Fruit fly (Drosophila melanogaster): Measurements from ENCODE around the gene Sur-8.

The Sur-8 gene

dm6 chr3R:17401289-17401752 lies 994 bp downstream of the Sur-8 start:
- TF ChIP-seq pan (optimal IDR thresholded peaks at IDR 0.05) (no peak), psq (optimal IDR thresholded peaks at IDR 0.05) (no peak), EcR (GFP tag; optimal IDR thresholded peaks at IDR 0.05) (no peak)

DNA sequence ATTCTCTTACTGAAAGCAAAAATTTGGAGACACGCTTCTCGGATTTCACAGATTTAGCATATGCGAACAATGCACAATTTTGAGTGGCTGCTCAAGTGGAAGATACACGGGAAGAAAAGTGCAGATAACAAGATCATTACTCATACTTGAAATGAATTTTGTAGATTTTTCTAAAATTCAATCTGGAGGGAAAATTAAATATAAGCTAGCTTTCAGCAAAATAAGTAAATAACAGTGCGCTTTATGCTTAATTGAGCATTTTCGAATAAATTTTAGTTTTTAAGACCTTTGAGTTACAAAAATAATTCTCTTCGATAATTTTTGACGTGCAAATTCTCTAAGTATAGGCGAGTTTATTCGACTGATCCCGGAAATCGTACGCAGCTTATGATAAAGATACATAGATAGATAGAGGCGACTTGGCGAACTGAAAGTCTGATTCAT lies 1.6 kb downstream of the Sur-8 start:
- TF ChIP-seq psq (optimal IDR thresholded peaks at IDR 0.05) (no peak), usp (GFP tag; optimal IDR thresholded peaks at IDR 0.05) (no peak), EcR (GFP tag; optimal IDR thresholded peaks at IDR 0.05) (no peak), Dll (optimal IDR thresholded peaks at IDR 0.05) (no peak), CG8478 (optimal IDR thresholded peaks at IDR 0.05) (no peak), pan (optimal IDR thresholded peaks at IDR 0.05) (no peak)

- no peak for TF ChIP-seq psq (optimal IDR thresholded peaks at IDR 0.05)
- no peak for TF ChIP-seq pan (optimal IDR thresholded peaks at IDR 0.05)
- TF ChIP-seq EcR (GFP tag; optimal IDR thresholded peaks at IDR 0.05), result no peak
- TF ChIP-seq CG8478 (optimal IDR thresholded peaks at IDR 0.05), result no peak
- no peak for TF ChIP-seq Dll (optimal IDR thresholded peaks at IDR 0.05)
- TF ChIP-seq usp (GFP tag; optimal IDR thresholded peaks at IDR 0.05), result no peak
Observed at dm6 chr3R:17400102-17400501, 2.2 kb downstream of the Sur-8 start.

DNA sequence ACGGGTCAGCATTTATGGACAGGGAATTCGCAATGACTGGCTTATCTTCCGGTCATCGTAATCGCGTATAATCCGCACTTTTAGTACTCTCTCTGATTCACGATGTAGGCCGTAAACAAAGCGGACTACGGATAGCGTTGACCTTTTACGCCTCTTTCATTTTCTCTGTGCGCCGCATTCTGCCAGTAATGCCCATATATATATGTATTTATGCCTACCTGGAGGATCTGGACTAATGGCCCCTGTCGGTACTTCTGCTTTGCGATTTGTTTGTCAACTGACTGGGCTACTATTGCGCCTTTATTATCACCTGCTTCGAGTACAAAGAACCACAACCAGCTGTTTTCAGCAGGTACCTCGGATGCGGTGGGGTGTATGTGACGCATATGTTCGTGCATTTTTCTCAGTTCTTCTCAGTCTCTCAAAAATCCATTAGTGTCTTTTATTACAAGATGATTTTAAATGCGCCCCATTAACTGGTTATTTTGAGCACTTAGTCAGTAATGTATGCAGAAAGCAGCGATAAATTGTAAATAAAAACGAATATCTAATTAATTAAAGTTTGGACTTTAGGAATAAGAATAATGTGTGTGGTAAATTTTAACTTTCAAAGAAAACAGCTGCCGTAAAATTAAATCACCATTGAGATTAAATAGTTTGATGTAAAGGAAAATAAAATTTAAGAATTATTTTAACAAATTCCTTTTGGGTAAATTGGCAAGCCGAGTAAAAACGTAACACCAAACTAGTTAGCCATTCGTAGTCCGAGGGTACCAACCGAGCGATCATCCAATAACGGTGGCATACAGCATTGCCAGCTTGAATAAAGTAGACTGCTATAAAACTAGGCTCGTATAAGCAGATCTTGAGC lies 7.8 kb downstream of the Sur-8 start, which contains the start of gene CREG:
TSS of gene CREG (minus strand) at position 323 of the 871 bp plus-strand sequence.
- TF ChIP-seq pan (optimal IDR thresholded peaks at IDR 0.05) (peak; percentile 93), Dll (optimal IDR thresholded peaks at IDR 0.05) (no peak)

DNA sequence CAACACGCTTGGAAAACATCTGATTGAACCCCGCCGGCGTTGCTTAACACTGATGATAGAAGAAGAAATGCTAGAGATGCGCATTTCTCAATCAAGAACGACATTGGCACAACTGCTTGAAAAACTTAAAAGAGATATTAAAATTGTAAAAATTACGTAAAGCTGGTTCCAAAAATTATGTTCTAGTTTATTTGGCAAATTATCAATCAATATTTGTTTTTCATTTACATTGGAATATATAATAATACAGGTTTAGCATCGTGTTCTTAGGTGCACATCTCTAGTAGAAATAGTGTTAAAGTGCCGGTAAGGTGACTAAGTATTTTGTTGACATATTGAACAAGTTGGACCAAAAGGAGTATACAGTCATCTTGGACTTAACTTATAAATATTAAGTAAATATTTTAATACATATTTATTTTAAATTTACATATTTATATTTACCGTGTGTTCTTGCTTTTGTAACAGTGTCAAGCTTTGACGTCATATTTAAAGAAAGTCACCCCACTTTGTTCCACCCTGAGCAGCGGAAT lies 10.9 kb downstream of the Sur-8 start, which contains the start of the genes Brf and sds22:
TSS of gene Brf (minus strand) at position 25 of the 533 bp plus-strand sequence.
TSS of gene sds22 (plus strand) at position 282 of the 533 bp plus-strand sequence.
- TF ChIP-seq EcR (GFP tag; optimal IDR thresholded peaks at IDR 0.05) (no peak), pan (optimal IDR thresholded peaks at IDR 0.05) (no peak), Dll (optimal IDR thresholded peaks at IDR 0.05) (no peak), usp (GFP tag; optimal IDR thresholded peaks at IDR 0.05) (no peak), CG8478 (optimal IDR thresholded peaks at IDR 0.05) (no peak), psq (optimal IDR thresholded peaks at IDR 0.05) (no peak)

- no peak for TF ChIP-seq EcR (GFP tag; optimal IDR thresholded peaks at IDR 0.05)
- TF ChIP-seq pan (optimal IDR thresholded peaks at IDR 0.05), result no peak
- TF ChIP-seq usp (GFP tag; optimal IDR thresholded peaks at IDR 0.05), result no peak
- no peak for TF ChIP-seq CG8478 (optimal IDR thresholded peaks at IDR 0.05)
- no peak for TF ChIP-seq Dll (optimal IDR thresholded peaks at IDR 0.05)
- TF ChIP-seq psq (optimal IDR thresholded peaks at IDR 0.05), result no peak
Observed at dm6 chr3R:17386168-17386819, 16.0 kb downstream of the Sur-8 start.

DNA sequence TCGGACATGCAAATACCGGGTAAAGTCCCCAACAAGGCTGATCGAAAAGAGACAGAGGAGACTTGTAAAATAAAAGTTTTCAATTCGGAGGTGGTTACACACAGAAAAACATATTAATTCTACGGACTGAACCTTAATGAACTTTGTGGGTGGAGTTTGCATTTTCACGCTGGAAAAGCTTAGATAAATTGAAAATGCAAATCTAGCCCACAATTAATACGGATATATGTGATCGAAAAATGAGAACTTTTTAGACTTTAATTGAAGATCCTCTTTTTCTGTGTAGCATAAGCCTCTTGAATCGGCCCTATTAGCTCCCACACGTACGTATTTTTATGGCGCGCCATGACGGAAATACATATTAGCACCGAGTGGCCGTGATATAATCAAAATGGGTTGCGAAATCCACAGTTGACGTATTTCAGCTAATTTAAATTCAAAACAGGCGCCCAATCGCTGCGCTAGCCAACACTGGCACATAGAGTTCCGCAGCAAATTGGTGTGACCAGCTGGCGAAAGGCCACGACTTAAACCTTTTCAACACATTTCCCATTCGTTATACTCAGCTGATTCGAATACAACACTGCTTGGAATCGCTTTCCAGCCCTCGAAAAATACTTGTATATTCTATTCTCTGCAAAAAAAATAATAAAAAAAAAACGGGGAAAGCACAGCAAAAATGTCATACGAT lies 16.8 kb downstream of the Sur-8 start:
- TF ChIP-seq psq (optimal IDR thresholded peaks at IDR 0.05) (no peak), usp (GFP tag; optimal IDR thresholded peaks at IDR 0.05) (no peak), EcR (GFP tag; optimal IDR thresholded peaks at IDR 0.05) (no peak), CG8478 (optimal IDR thresholded peaks at IDR 0.05) (no peak), Dll (optimal IDR thresholded peaks at IDR 0.05) (no peak), pan (optimal IDR thresholded peaks at IDR 0.05) (no peak)

DNA sequence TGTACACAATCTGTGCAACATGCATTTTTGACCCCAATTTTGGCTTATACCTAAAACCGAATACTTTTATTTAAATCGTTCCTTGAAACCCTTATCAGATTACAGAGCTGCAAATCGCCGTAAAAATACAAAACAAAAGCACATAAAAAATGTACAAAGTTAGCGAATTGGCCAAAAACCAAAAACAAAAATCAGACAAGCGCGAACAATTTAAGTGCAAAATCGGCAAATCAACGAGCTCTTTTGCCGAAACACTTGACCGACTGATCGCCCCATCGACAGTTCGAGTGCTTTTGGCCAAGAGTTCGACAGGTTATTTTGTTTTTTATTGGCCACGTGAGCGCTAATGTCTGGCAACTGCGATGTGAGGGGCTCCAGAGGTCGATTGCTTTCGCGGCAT lies 20.4 kb downstream of the Sur-8 start:
- TF ChIP-seq Dll (optimal IDR thresholded peaks at IDR 0.05) (no peak), pan (optimal IDR thresholded peaks at IDR 0.05) (no peak), CG8478 (optimal IDR thresholded peaks at IDR 0.05) (no peak), psq (optimal IDR thresholded peaks at IDR 0.05) (no peak), EcR (GFP tag; optimal IDR thresholded peaks at IDR 0.05) (no peak), usp (GFP tag; optimal IDR thresholded peaks at IDR 0.05) (no peak)

dm6 chr3R:17379742-17380141 lies 22.6 kb downstream of the Sur-8 start, which contains the start of gene lute:
Gene lute, plus strand, starts transcription at chr3R:17379944.
- TF ChIP-seq CG8478 (optimal IDR thresholded peaks at IDR 0.05) (no peak), EcR (GFP tag; optimal IDR thresholded peaks at IDR 0.05) (no peak), Dll (optimal IDR thresholded peaks at IDR 0.05) (no peak), pan (optimal IDR thresholded peaks at IDR 0.05) (no peak), usp (GFP tag; optimal IDR thresholded peaks at IDR 0.05) (no peak), psq (optimal IDR thresholded peaks at IDR 0.05) (no peak)

DNA sequence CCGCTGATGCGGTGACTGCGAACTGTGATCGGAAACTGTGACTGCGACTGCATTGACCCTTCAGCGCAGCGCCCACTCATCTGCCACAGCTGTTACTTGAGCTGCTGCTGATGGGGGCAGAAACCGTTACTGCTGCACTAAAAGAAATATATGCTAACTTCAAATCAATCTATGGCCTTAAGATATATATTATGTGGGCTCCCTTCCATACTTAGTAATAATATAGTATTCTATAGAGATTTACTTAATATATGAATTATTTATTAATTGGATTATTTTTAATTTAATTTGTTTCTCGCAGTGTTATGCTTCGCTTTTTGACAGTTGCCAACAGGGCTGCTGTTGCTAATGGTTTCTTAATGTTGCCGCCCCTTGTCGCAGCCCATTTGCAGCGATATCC lies 23.3 kb downstream of the Sur-8 start:
- TF ChIP-seq Dll (optimal IDR thresholded peaks at IDR 0.05), result no peak
- TF ChIP-seq CG8478 (optimal IDR thresholded peaks at IDR 0.05), result no peak
- no peak for TF ChIP-seq pan (optimal IDR thresholded peaks at IDR 0.05)
- no peak for TF ChIP-seq usp (GFP tag; optimal IDR thresholded peaks at IDR 0.05)
- TF ChIP-seq EcR (GFP tag; optimal IDR thresholded peaks at IDR 0.05), result no peak
- TF ChIP-seq psq (optimal IDR thresholded peaks at IDR 0.05), result no peak

DNA sequence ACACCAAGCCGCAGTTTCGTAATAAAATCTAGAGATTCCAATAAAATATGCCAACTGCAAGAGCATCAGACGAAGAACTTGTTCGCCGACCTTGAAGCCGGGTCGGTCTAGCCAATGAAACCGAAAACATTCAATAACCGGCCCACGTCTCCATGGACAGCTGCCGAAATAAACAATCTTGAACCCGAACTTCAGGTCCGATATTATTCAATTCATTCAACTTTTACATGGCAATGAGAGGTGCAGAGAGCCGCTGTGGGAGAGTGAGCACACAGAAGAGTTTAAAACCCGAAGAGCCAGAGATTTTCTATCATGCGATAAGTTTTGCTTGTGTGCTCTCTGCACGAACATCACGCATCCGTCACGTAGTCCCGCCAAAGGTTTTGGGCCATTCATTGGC lies 24.8 kb downstream of the Sur-8 start:
- peak in 1 of 2 experiments; percentile 38 for TF ChIP-seq EcR (GFP tag; optimal IDR thresholded peaks at IDR 0.05)
- TF ChIP-seq Dll (optimal IDR thresholded peaks at IDR 0.05), result no peak

Measured in whole organism.